Worm (Caenorhabditis elegans) whole organism, midembryonic: Measurements from ENCODE around the gene dhhc-1.

ENCODE experiments used
- T22C8.4 ChIP-seq: fragments of 200-800 bp; sonication (Bioruptor generic); IDR thresholded peaks from 2 replicates; pipeline ENCODE4 v1.3.6; 2022; ENCODE audit warnings: missing genetic modification characterization, missing compliant biosample characterization
- cog-1 ChIP-seq: sonication (generic microtip); optimal IDR thresholded peaks from 2 replicates; lab custom pipeline; 2016; ENCODE audit warnings: missing genetic modification characterization, missing compliant biosample characterization
- flt-1 ChIP-seq: fragments of 200-800 bp; sonication (Bioruptor generic); IDR thresholded peaks from 2 replicates; pipeline ENCODE4 v1.3.6; 2022; ENCODE audit warnings: missing genetic modification characterization, missing compliant biosample characterization
- klf-2 ChIP-seq: fragments of 200-800 bp; sonication (Bioruptor generic); conservative IDR thresholded peaks from 2 replicates; pipeline ENCODE4 v1.3.6; 2022; ENCODE audit warnings: missing genetic modification reagents, missing genetic modification characterization, missing compliant biosample characterization
- med-1 ChIP-seq: sonication (generic microtip); optimal IDR thresholded peaks from 2 replicates; lab custom pipeline; 2017; ENCODE audit warnings: missing genetic modification characterization, mild to moderate bottlenecking, missing compliant biosample characterization, antibody characterized with exemption, missing genetic modification reagents; ENCODE audit not compliant: insufficient read depth
- ref-1 ChIP-seq: fragments of 200-800 bp; sonication (Bioruptor generic); conservative IDR thresholded peaks from 2 replicates; pipeline ENCODE4 v1.3.6; 2022; ENCODE audit warnings: missing genetic modification reagents, missing genetic modification characterization, missing compliant biosample characterization
- tab-1 ChIP-seq: fragments of 200-800 bp; sonication (Bioruptor generic); IDR thresholded peaks from 2 replicates; pipeline ENCODE4 v1.3.6; 2022; ENCODE audit warnings: missing genetic modification characterization, missing compliant biosample characterization
- ztf-23 ChIP-seq: fragments of 200-800 bp; sonication (Bioruptor generic); IDR thresholded peaks from 2 replicates; pipeline ENCODE4 v1.3.6; 2022; ENCODE audit warnings: missing genetic modification reagents, missing genetic modification characterization, missing compliant biosample characterization
- ztf-29 ChIP-seq: fragments of 200-800 bp; sonication (Bioruptor generic); IDR thresholded peaks from 2 replicates; pipeline ENCODE4 v1.3.6; 2022; ENCODE audit warnings: missing genetic modification reagents, missing genetic modification characterization, missing compliant biosample characterization

dhhc-1 gene

ce11 chrX:15078276-15078675 is 21.9 kb downstream of the dhhc-1 start:
- no peak for TF ChIP-seq T22C8.4 (GFP tag; lab: Robert Waterston, UW)
- no peak for TF ChIP-seq cog-1 (tag; lab: Kevin White, UChicago)
- TF ChIP-seq ztf-23 (GFP tag; lab: Robert Waterston, UW) = no peak
- no peak for TF ChIP-seq tab-1 (GFP tag; lab: Robert Waterston, UW)
- no peak for TF ChIP-seq med-1
- TF ChIP-seq ref-1 = no peak
- no peak for TF ChIP-seq klf-2 (GFP tag; lab: Robert Waterston, UW)
- TF ChIP-seq flt-1 = no peak
- no peak for TF ChIP-seq ztf-29 (GFP tag; lab: Robert Waterston, UW)

ce11 chrX:15077597-15078261 is 22.5 kb downstream of the dhhc-1 start, which contains the start of the genes H40L08.8, H40L08.2 and H40L08.7:
TSS of gene H40L08.8 (minus strand) at chrX:15077633.
TSS of gene H40L08.2 (minus strand) at chrX:15077744.
TSS of gene H40L08.7 (minus strand) at chrX:15077744.
- TF ChIP-seq tab-1 (GFP tag; lab: Robert Waterston, UW) = no peak
- TF ChIP-seq ref-1 = no peak
- no peak for TF ChIP-seq ztf-23 (GFP tag; lab: Robert Waterston, UW)
- no peak for TF ChIP-seq T22C8.4 (GFP tag; lab: Robert Waterston, UW)
- TF ChIP-seq cog-1 (tag; lab: Kevin White, UChicago) = no peak
- TF ChIP-seq klf-2 (GFP tag; lab: Robert Waterston, UW) = no peak
- TF ChIP-seq ztf-29 (GFP tag; lab: Robert Waterston, UW) = no peak
- TF ChIP-seq med-1 = no peak
- TF ChIP-seq flt-1 = no peak

- TF ChIP-seq tab-1 (GFP tag; lab: Robert Waterston, UW) = no peak
- TF ChIP-seq ref-1 = no peak
- no peak for TF ChIP-seq T22C8.4 (GFP tag; lab: Robert Waterston, UW)
- TF ChIP-seq med-1 = no peak
- TF ChIP-seq ztf-23 (GFP tag; lab: Robert Waterston, UW) = no peak
- no peak for TF ChIP-seq ztf-29 (GFP tag; lab: Robert Waterston, UW)
- TF ChIP-seq klf-2 (GFP tag; lab: Robert Waterston, UW) = no peak
- no peak for TF ChIP-seq flt-1
- TF ChIP-seq cog-1 (tag; lab: Kevin White, UChicago) = no peak
These were observed 23.3 kb downstream of the dhhc-1 start for ce11 chrX:15076909-15077308.

- no peak for TF ChIP-seq tab-1 (GFP tag; lab: Robert Waterston, UW)
- TF ChIP-seq ztf-29 (GFP tag; lab: Robert Waterston, UW) = no peak
- TF ChIP-seq med-1 = no peak
- no peak for TF ChIP-seq cog-1 (tag; lab: Kevin White, UChicago)
- no peak for TF ChIP-seq flt-1
- TF ChIP-seq klf-2 (GFP tag; lab: Robert Waterston, UW) = no peak
- no peak for TF ChIP-seq ref-1
These were observed 24.1 kb downstream of the dhhc-1 start, which contains the start of the genes H40L08.3 and H40L08.9 for ce11 chrX:15076042-15076565. TSS of gene H40L08.3 (minus strand) at chrX:15076092. TSS of gene H40L08.9 (minus strand) at chrX:15076480.

- TF ChIP-seq ztf-29 (GFP tag; lab: Robert Waterston, UW) = no peak
- no peak for TF ChIP-seq cog-1 (tag; lab: Kevin White, UChicago)
- no peak for TF ChIP-seq ztf-23 (GFP tag; lab: Robert Waterston, UW)
- no peak for TF ChIP-seq ref-1
- TF ChIP-seq med-1 = no peak
- no peak for TF ChIP-seq flt-1
- no peak for TF ChIP-seq tab-1 (GFP tag; lab: Robert Waterston, UW)
- no peak for TF ChIP-seq T22C8.4 (GFP tag; lab: Robert Waterston, UW)
- TF ChIP-seq klf-2 (GFP tag; lab: Robert Waterston, UW) = no peak
These were observed 25.0 kb downstream of the dhhc-1 start for ce11 chrX:15075170-15075569.

ce11 chrX:15073479-15073878 is 26.7 kb downstream of the dhhc-1 start:
- TF ChIP-seq ztf-29 (GFP tag; lab: Robert Waterston, UW) (no peak), flt-1 (no peak), T22C8.4 (GFP tag; lab: Robert Waterston, UW) (no peak), ref-1 (no peak), klf-2 (GFP tag; lab: Robert Waterston, UW) (no peak), med-1 (no peak), cog-1 (tag; lab: Kevin White, UChicago) (no peak), ztf-23 (GFP tag; lab: Robert Waterston, UW) (no peak)

ce11 chrX:15072877-15073276 is 27.3 kb downstream of the dhhc-1 start:
- no peak for TF ChIP-seq tab-1 (GFP tag; lab: Robert Waterston, UW)

ce11 chrX:15070137-15070536 is 30.1 kb downstream of the dhhc-1 start:
- TF ChIP-seq T22C8.4 (GFP tag; lab: Robert Waterston, UW) (no peak), ztf-23 (GFP tag; lab: Robert Waterston, UW) (no peak), ztf-29 (GFP tag; lab: Robert Waterston, UW) (no peak), cog-1 (tag; lab: Kevin White, UChicago) (no peak), tab-1 (GFP tag; lab: Robert Waterston, UW) (no peak), klf-2 (GFP tag; lab: Robert Waterston, UW) (no peak), flt-1 (no peak), med-1 (no peak), ref-1 (no peak)

ce11 chrX:15069242-15069641 is 31.0 kb downstream of the dhhc-1 start, which contains the start of gene mam-6:
TSS of gene mam-6 (minus strand) at chrX:15069342.
- no peak for TF ChIP-seq ref-1
- no peak for TF ChIP-seq klf-2 (GFP tag; lab: Robert Waterston, UW)
- no peak for TF ChIP-seq tab-1 (GFP tag; lab: Robert Waterston, UW)
- TF ChIP-seq T22C8.4 (GFP tag; lab: Robert Waterston, UW) = no peak
- no peak for TF ChIP-seq cog-1 (tag; lab: Kevin White, UChicago)
- no peak for TF ChIP-seq flt-1
- no peak for TF ChIP-seq ztf-29 (GFP tag; lab: Robert Waterston, UW)
- TF ChIP-seq med-1 = no peak
- no peak for TF ChIP-seq ztf-23 (GFP tag; lab: Robert Waterston, UW)

ce11 chrX:15060303-15060702 is 39.9 kb downstream of the dhhc-1 start, which contains the start of gene fbxa-96:
TSS of gene fbxa-96 (minus strand) at chrX:15060403.
- TF ChIP-seq ref-1 (no peak), T22C8.4 (GFP tag; lab: Robert Waterston, UW) (no peak), med-1 (no peak), tab-1 (GFP tag; lab: Robert Waterston, UW) (no peak), klf-2 (GFP tag; lab: Robert Waterston, UW) (no peak), flt-1 (no peak), cog-1 (tag; lab: Kevin White, UChicago) (no peak), ztf-29 (GFP tag; lab: Robert Waterston, UW) (no peak), ztf-23 (GFP tag; lab: Robert Waterston, UW) (no peak)
